Worm (Caenorhabditis elegans): ENCODE data around the gene mttu-1.
A peak's percentile ranks its signal among the peaks of the same experiment; 100 is the strongest.

mttu-1 gene

ce11 chrIV:11304970-11305369 is 8.3 kb upstream of the mttu-1 start:
- no peak for TF ChIP-seq pqm-1 (tag; optimal IDR thresholded peaks at IDR 0.05)
- TF ChIP-seq T23F11.4 (GFP tag; optimal IDR thresholded peaks at IDR 0.05) = no peak
- no peak for TF ChIP-seq pha-2 (tag; optimal IDR thresholded peaks at IDR 0.05)
- TF ChIP-seq ceh-30 (tag; optimal IDR thresholded peaks at IDR 0.05) = no peak
- TF ChIP-seq che-1 (tag; optimal IDR thresholded peaks at IDR 0.05) = no peak
- TF ChIP-seq pros-1 (tag; optimal IDR thresholded peaks at IDR 0.05) = no peak
- TF ChIP-seq pat-9 (tag; optimal IDR thresholded peaks at IDR 0.05) = no peak
- no peak for TF ChIP-seq ref-2 (tag; optimal IDR thresholded peaks at IDR 0.05)
- no peak for TF ChIP-seq ttx-3 (tag; optimal IDR thresholded peaks at IDR 0.05)

- no peak for TF ChIP-seq ceh-30 (tag; optimal IDR thresholded peaks at IDR 0.05)
- peak; percentile 21 for TF ChIP-seq tbx-2 (tag; optimal IDR thresholded peaks at IDR 0.05)
- TF ChIP-seq K09A11.1 (tag; optimal IDR thresholded peaks at IDR 0.05; ENCODE audit: insufficient read depth) = no peak
- TF ChIP-seq fkh-6 (tag; optimal IDR thresholded peaks at IDR 0.05) = no peak
- TF ChIP-seq unc-42 (tag; optimal IDR thresholded peaks at IDR 0.05) = peak; percentile 56
- TF ChIP-seq ceh-18 (tag; optimal IDR thresholded peaks at IDR 0.05) = no peak
- TF ChIP-seq ceh-48 (tag; optimal IDR thresholded peaks at IDR 0.05) = peak; percentile 71
- TF ChIP-seq nfya-1 (tag; optimal IDR thresholded peaks at IDR 0.05) = peak; percentile 11
Observed at ce11 chrIV:11298154-11299086, 1.7 kb upstream of the mttu-1 start, which contains the start of the genes B0035.15 and dnj-1. B0035.15 (minus strand) TSS chrIV:11298252. dnj-1 (plus strand) TSS chrIV:11299036.

- TF ChIP-seq elt-2 (tag; optimal IDR thresholded peaks at IDR 0.05) = peak; percentile 54
- TF ChIP-seq C38D4.7 (GFP tag; optimal IDR thresholded peaks at IDR 0.05) = no peak
Observed at ce11 chrIV:11288965-11289364, 7.7 kb downstream of the mttu-1 start.

- TF ChIP-seq K09A11.1 (tag; optimal IDR thresholded peaks at IDR 0.05; ENCODE audit: insufficient read depth) (no peak), pros-1 (tag; optimal IDR thresholded peaks at IDR 0.05) (no peak), npax-4 (tag; optimal IDR thresholded peaks at IDR 0.05) (no peak), ama-1 (optimal IDR thresholded peaks at IDR 0.05) (no peak), fkh-6 (tag; optimal IDR thresholded peaks at IDR 0.05) (no peak), nfya-1 (tag; optimal IDR thresholded peaks at IDR 0.05) (no peak), elt-4 (tag; optimal IDR thresholded peaks at IDR 0.05) (no peak), ceh-48 (tag; optimal IDR thresholded peaks at IDR 0.05) (no peak), C08G9.2 (tag; optimal IDR thresholded peaks at IDR 0.05) (no peak), pat-9 (tag; optimal IDR thresholded peaks at IDR 0.05) (no peak), sox-2 (GFP tag; IDR thresholded peaks at IDR 0.05) (no peak), fax-1 (tag; optimal IDR thresholded peaks at IDR 0.05) (no peak)
Observed at ce11 chrIV:11287511-11287910, 9.2 kb downstream of the mttu-1 start, which contains the start of gene F54D1.6. F54D1.6 (plus strand) TSS chrIV:11287811.

- TF ChIP-seq F13H6.1 (tag; optimal IDR thresholded peaks at IDR 0.05) = no peak
- no peak for TF ChIP-seq fkh-10 (GFP tag; optimal IDR thresholded peaks at IDR 0.05)
- TF ChIP-seq syd-9 (tag; optimal IDR thresholded peaks at IDR 0.05) = no peak
Observed at ce11 chrIV:11286112-11286511, 10.6 kb downstream of the mttu-1 start.

ce11 chrIV:11285239-11285638 is 11.4 kb downstream of the mttu-1 start:
- no peak for TF ChIP-seq fax-1 (tag; optimal IDR thresholded peaks at IDR 0.05)
- no peak for TF ChIP-seq eyg-1 (tag; optimal IDR thresholded peaks at IDR 0.05)
- no peak for TF ChIP-seq pag-3 (tag; optimal IDR thresholded peaks at IDR 0.05; ENCODE audit: borderline replicate concordance)
- TF ChIP-seq F13H6.1 (tag; optimal IDR thresholded peaks at IDR 0.05) = no peak
- no peak for TF ChIP-seq npax-4 (tag; optimal IDR thresholded peaks at IDR 0.05)
- no peak for TF ChIP-seq ceh-31 (tag; optimal IDR thresholded peaks at IDR 0.05)
- no peak for TF ChIP-seq odd-2 (tag; optimal IDR thresholded peaks at IDR 0.05)
- TF ChIP-seq syd-9 (tag; optimal IDR thresholded peaks at IDR 0.05) = no peak
- TF ChIP-seq hlh-15 (tag; optimal IDR thresholded peaks at IDR 0.05) = no peak
- no peak for TF ChIP-seq ceh-19 (GFP tag; optimal IDR thresholded peaks at IDR 0.05)
- TF ChIP-seq T23F11.4 (GFP tag; optimal IDR thresholded peaks at IDR 0.05) = no peak

Data from whole organism, late embryonic.